Worm (Caenorhabditis elegans): ENCODE measurements around the gene wee-1.1.
A peak's percentile ranks its signal among the peaks of the same experiment; 100 is the strongest.

wee-1.1 gene

DNA sequence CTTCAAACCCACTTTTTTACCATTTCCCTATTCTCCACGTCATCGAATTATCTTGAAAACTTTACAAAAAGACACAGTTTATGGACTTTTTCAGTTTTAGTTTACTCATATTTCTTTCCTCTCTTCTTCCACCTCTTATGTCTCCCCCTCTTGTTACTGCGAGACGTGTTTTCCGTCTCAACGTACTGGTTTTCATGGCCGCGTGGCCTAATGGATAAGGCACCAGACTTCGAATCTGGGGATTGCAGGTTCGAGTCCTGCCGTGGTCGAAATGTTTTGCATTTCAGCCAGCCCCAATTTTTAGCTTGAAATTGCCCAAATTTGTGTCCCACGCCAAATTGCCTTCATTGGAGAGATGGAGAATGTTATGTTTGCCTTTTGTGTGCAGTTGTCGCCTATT is 17.3 kb downstream of the wee-1.1 start (continued):
- TF ChIP-seq F26F4.8 (GFP tag; conservative IDR thresholded peaks at IDR 0.05) (peak; percentile 97), fos-1 (tag; optimal IDR thresholded peaks at IDR 0.05) (no peak), spr-1 (tag; optimal IDR thresholded peaks at IDR 0.05) (peak; percentile 70), skn-1 (tag; optimal IDR thresholded peaks at IDR 0.05) (no peak), nhr-48 (tag; optimal IDR thresholded peaks at IDR 0.05) (peak; percentile 62), nhr-25 (tag; optimal IDR thresholded peaks at IDR 0.05; ENCODE audit: borderline replicate concordance, insufficient read depth) (no peak), lin-13 (GFP tag; optimal IDR thresholded peaks at IDR 0.05) (peak; percentile 5), lin-38 (GFP tag; IDR thresholded peaks at IDR 0.05) (peak; percentile 74), unc-130 (GFP tag; optimal IDR thresholded peaks at IDR 0.05) (peak; percentile 63), mes-2 (tag; optimal IDR thresholded peaks at IDR 0.05; ENCODE audit: poor library complexity, severe bottlenecking) (peak; percentile 73), ceh-82 (tag; optimal IDR thresholded peaks at IDR 0.05) (no peak), duxl-1 (tag; optimal IDR thresholded peaks at IDR 0.05; ENCODE audit: poor library complexity) (peak; percentile 59), rbr-2 (tag; optimal IDR thresholded peaks at IDR 0.05) (peak; percentile 50), ceh-20 (GFP tag; IDR thresholded peaks at IDR 0.05) (peak; percentile 76; the same call in 1 of the 2 replicates), daf-8 (GFP tag; IDR thresholded peaks at IDR 0.05) (no peak), aha-1 (tag) (peak; percentile 98), ceh-32 (tag; optimal IDR thresholded peaks at IDR 0.05; ENCODE audit: poor library complexity) (no peak), nhr-111 (GFP tag; optimal IDR thresholded peaks at IDR 0.05) (peak; percentile 67), nhr-11 (tag; optimal IDR thresholded peaks at IDR 0.05) (peak; percentile 71), attf-4 (tag; optimal IDR thresholded peaks at IDR 0.05) (no peak), lim-7 (GFP tag; IDR thresholded peaks at IDR 0.05) (peak; percentile 97), nhr-42 (GFP tag; IDR thresholded peaks at IDR 0.05) (no peak), hif-1 (tag; optimal IDR thresholded peaks at IDR 0.05) (peak in 1 of 2 experiments; percentile 38), daf-12 (tag; optimal IDR thresholded peaks at IDR 0.05) (no peak), F44E2.7 (GFP tag; IDR thresholded peaks at IDR 0.05) (peak; percentile 85; the same call in 1 of the 2 replicates), madf-9 (GFP tag; conservative IDR thresholded peaks at IDR 0.05) (peak; percentile 80)

DNA sequence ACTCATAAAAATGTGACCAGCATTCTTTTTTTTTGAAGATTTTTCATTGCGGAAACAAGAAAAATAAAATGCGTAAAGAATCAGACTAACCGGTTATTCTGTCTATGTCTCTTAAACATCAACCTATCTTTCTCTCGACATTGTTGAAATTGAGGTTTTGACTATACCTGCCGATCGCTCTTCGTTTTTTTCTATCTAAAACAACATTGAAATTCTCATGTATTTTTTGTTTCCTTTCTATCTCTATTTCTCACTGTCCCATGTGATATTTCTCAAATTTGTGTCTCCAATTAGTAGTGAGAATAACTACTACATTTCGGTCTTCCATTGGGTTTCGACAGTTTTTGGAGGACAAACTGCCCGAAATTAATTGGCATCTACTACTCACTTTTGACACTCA is 22.5 kb downstream of the wee-1.1 start:
- TF ChIP-seq hlh-11 (tag; optimal IDR thresholded peaks at IDR 0.05): peak; percentile 15
- no peak for TF ChIP-seq nhr-42 (GFP tag; IDR thresholded peaks at IDR 0.05)
- peak; percentile 64 for TF ChIP-seq nhr-28 (tag; optimal IDR thresholded peaks at IDR 0.05)
- peak; percentile 5 for TF ChIP-seq dve-1 (tag; optimal IDR thresholded peaks at IDR 0.05; ENCODE audit: insufficient read depth)
- no peak for TF ChIP-seq Y48G9A.11 (GFP tag; IDR thresholded peaks at IDR 0.05)
- TF ChIP-seq T20F7.1 (GFP tag; optimal IDR thresholded peaks at IDR 0.05): peak; percentile 6
- no peak for TF ChIP-seq gei-8 (GFP tag; optimal IDR thresholded peaks at IDR 0.05)
- no peak for TF ChIP-seq ZK546.5 (tag; optimal IDR thresholded peaks at IDR 0.05)
- TF ChIP-seq lsy-2 (tag; optimal IDR thresholded peaks at IDR 0.05): peak in 1 of 2 experiments; percentile 3
- peak; percentile 42 for TF ChIP-seq hlh-30 (tag; optimal IDR thresholded peaks at IDR 0.05; ENCODE audit: insufficient read depth)
- no peak for TF ChIP-seq nhr-102 (tag; optimal IDR thresholded peaks at IDR 0.05)
- no peak for TF ChIP-seq dpl-1 (GFP tag; optimal IDR thresholded peaks at IDR 0.05)
- TF ChIP-seq nhr-25 (tag; optimal IDR thresholded peaks at IDR 0.05; ENCODE audit: borderline replicate concordance, insufficient read depth): peak; percentile 37
- TF ChIP-seq mep-1 (tag; optimal IDR thresholded peaks at IDR 0.05): peak; percentile 15
- TF ChIP-seq aly-2 (tag; optimal IDR thresholded peaks at IDR 0.05): no peak
- no peak for TF ChIP-seq D1046.2 (GFP tag; IDR thresholded peaks at IDR 0.05)
- 0 out of 2 replicates have a peak, but pooled peaks have one; percentile 6 for TF ChIP-seq dmd-6 (GFP tag; IDR thresholded peaks at IDR 0.05)

Measured in whole organism, L4 larva.